Fruit fly (Drosophila melanogaster) whole organism, pupa: ENCODE results near the gene Irp-1B.

Source experiments
- CG12605 ChIP-seq: fragments of 200-800 bp; sonication (Bioruptor generic); IDR thresholded peaks from 2 replicates; pipeline ENCODE4 v1.3.6; 2022; ENCODE audit warnings: missing biosample characterization, missing genetic modification characterization
- CG4496 ChIP-seq: fragments of 200-800 bp; sonication (Bioruptor generic); IDR thresholded peaks from 3 replicates; pipeline ENCODE4 v1.3.6; 2022; ENCODE audit warnings: missing biosample characterization, missing genetic modification characterization
- CG9948 ChIP-seq: fragments of 200-800 bp; sonication (Bioruptor generic); optimal IDR thresholded peaks from 2 replicates; lab custom pipeline; 2018; ENCODE audit warnings: missing biosample characterization, mild to moderate bottlenecking, missing genetic modification characterization, moderate library complexity
- rn ChIP-seq: fragments of 200-800 bp; sonication (Bioruptor generic); IDR thresholded peaks from 2 replicates; pipeline ENCODE4 v1.3.6; 2022; ENCODE audit warnings: missing biosample characterization, missing genetic modification characterization

- TF ChIP-seq CG9948 (tag; lab: Kevin White, UChicago) = no peak
- TF ChIP-seq CG4496 (GFP tag; lab: Robert Waterston, UW) = no peak
- TF ChIP-seq CG12605 (GFP tag; lab: Robert Waterston, UW) = no peak
- TF ChIP-seq rn (GFP tag; lab: Robert Waterston, UW) = no peak
Measured at dm6 chr3R:10368251-10368650, 44.4 kb downstream of the Irp-1B start.
